Worm (Caenorhabditis elegans): ENCODE results near the gene cyp-13A5.

DNA sequence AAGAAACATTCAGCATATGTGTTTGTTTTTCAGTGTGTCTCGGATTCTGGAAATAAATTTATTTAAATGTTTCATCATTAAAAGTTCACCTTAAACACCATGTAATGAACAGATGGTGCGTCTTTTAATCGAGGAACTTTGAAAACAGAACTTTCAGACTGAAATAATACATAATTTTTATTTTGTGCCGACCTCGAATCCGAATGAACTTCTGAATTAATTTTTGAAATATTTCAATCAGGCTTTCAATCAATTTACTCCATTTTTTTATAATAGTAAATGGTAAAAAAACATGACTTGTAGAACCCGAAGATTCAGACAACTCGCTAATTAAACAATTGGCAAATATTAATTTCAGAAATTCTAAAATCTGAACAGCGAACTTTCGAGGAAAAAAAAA lies 17.8 kb downstream of the cyp-13A5 start, which contains the start of gene T10B9.14:
- TF ChIP-seq mdl-1 (tag; optimal IDR thresholded peaks at IDR 0.05), result no peak
- no peak for TF ChIP-seq skn-1 (tag; optimal IDR thresholded peaks at IDR 0.05)
- no peak for TF ChIP-seq F10B5.3 (tag; optimal IDR thresholded peaks at IDR 0.05)
- TF ChIP-seq pqm-1 (tag; optimal IDR thresholded peaks at IDR 0.05), result no peak
- no peak for TF ChIP-seq tra-1 (GFP tag; IDR thresholded peaks at IDR 0.05)
- no peak for TF ChIP-seq set-16 (GFP tag; IDR thresholded peaks at IDR 0.05)
- TF ChIP-seq unc-39 (tag; optimal IDR thresholded peaks at IDR 0.05), result no peak
- TF ChIP-seq nhr-76 (tag; optimal IDR thresholded peaks at IDR 0.05), result no peak
- TF ChIP-seq unc-62 (GFP tag; optimal IDR thresholded peaks at IDR 0.05 in 1 of 2), result no peak
- no peak for TF ChIP-seq unc-62 (tag; optimal IDR thresholded peaks at IDR 0.05)
- no peak for TF ChIP-seq F44E2.7 (GFP tag; IDR thresholded peaks at IDR 0.05)
- TF ChIP-seq daf-8 (GFP tag; IDR thresholded peaks at IDR 0.05), result no peak

Data from whole organism, L4 larva.